Worm (Caenorhabditis elegans) whole organism, late embryonic: ENCODE measurements around the gene nhr-123.

Source experiments
- F13H6.1 ChIP-seq: sonication (generic microtip); optimal IDR thresholded peaks from 2 replicates; lab custom pipeline; 2016; ENCODE audit warnings: missing genetic modification characterization, missing compliant biosample characterization
- K02D7.2 ChIP-seq: sonication (generic microtip); optimal IDR thresholded peaks from 2 replicates; lab custom pipeline; 2017; ENCODE audit warnings: mild to moderate bottlenecking, missing genetic modification characterization, missing compliant biosample characterization
- K09A11.1 ChIP-seq: sonication (generic microtip); optimal IDR thresholded peaks from 2 replicates; lab custom pipeline; 2017; ENCODE audit warnings: antibody characterized with exemption, mild to moderate bottlenecking, missing genetic modification characterization, missing compliant biosample characterization; ENCODE audit not compliant: insufficient read depth
- T23F11.4 ChIP-seq: fragments of 200-800 bp; sonication (Bioruptor generic); optimal IDR thresholded peaks from 2 replicates; lab custom pipeline; 2018; ENCODE audit warnings: mild to moderate bottlenecking, missing genetic modification characterization, missing compliant biosample characterization
- Y22D7AL.16 ChIP-seq: sonication (generic microtip); optimal IDR thresholded peaks from 2 replicates; lab custom pipeline; 2016; ENCODE audit warnings: missing genetic modification characterization, missing compliant biosample characterization
- ahr-1 ChIP-seq: sonication (generic microtip); optimal IDR thresholded peaks from 2 replicates; lab custom pipeline; 2016; ENCODE audit warnings: missing genetic modification characterization, missing compliant biosample characterization
- ama-1 ChIP-seq: fragments of 150-350 bp; optimal IDR thresholded peaks from 2 replicates; lab custom pipeline; 2014
- ceh-2 ChIP-seq: sonication (generic microtip); optimal IDR thresholded peaks from 2 replicates; lab custom pipeline; 2016; ENCODE audit warnings: missing genotype, missing genetic modification characterization, missing compliant biosample characterization
- ceh-24 ChIP-seq: sonication (generic microtip); optimal IDR thresholded peaks from 2 replicates; lab custom pipeline; 2016; ENCODE audit warnings: mild to moderate bottlenecking, missing genetic modification characterization, missing compliant biosample characterization
- ceh-30 ChIP-seq: fragments of 150-350 bp; optimal IDR thresholded peaks from 2 replicates; lab custom pipeline; 2014; ENCODE audit warnings: missing biosample characterization, missing genetic modification characterization
- ceh-34 ChIP-seq: sonication (generic microtip); optimal IDR thresholded peaks from 2 replicates; lab custom pipeline; 2016; ENCODE audit warnings: mild to moderate bottlenecking, missing genetic modification characterization, missing compliant biosample characterization
- ceh-48 ChIP-seq: sonication (generic microtip); optimal IDR thresholded peaks from 2 replicates; lab custom pipeline; 2016; ENCODE audit warnings: missing genetic modification characterization, inconsistent platforms, missing compliant biosample characterization
- che-1 ChIP-seq: sonication (generic microtip); optimal IDR thresholded peaks from 2 replicates; lab custom pipeline; 2016; ENCODE audit warnings: mild to moderate bottlenecking, missing genetic modification characterization, missing compliant biosample characterization
- dmd-4 ChIP-seq: sonication (generic microtip); optimal IDR thresholded peaks from 2 replicates; lab custom pipeline; 2016; ENCODE audit warnings: borderline replicate concordance, missing genetic modification characterization, missing compliant biosample characterization
- elt-2 ChIP-seq: sonication (generic microtip); optimal IDR thresholded peaks from 2 replicates; lab custom pipeline; 2016; ENCODE audit warnings: missing genetic modification reagents, missing genetic modification characterization, missing compliant biosample characterization
- elt-4 ChIP-seq: sonication (generic microtip); optimal IDR thresholded peaks from 2 replicates; lab custom pipeline; 2016; ENCODE audit warnings: missing genetic modification characterization, missing compliant biosample characterization
- fax-1 ChIP-seq: sonication (generic microtip); optimal IDR thresholded peaks from 2 replicates; lab custom pipeline; 2016; ENCODE audit warnings: missing genotype, missing genetic modification characterization, missing compliant biosample characterization
- fkh-6 ChIP-seq: sonication (generic microtip); optimal IDR thresholded peaks from 2 replicates; lab custom pipeline; 2016; ENCODE audit warnings: missing genetic modification characterization, missing compliant biosample characterization
- gmeb-2 ChIP-seq: sonication (generic microtip); optimal IDR thresholded peaks from 2 replicates; lab custom pipeline; 2016; ENCODE audit warnings: missing genetic modification characterization, inconsistent platforms, missing compliant biosample characterization
- hlh-15 ChIP-seq: sonication (generic microtip); optimal IDR thresholded peaks from 2 replicates; lab custom pipeline; 2016; ENCODE audit warnings: missing genetic modification characterization, missing compliant biosample characterization
- hlh-6 ChIP-seq: sonication (generic microtip); optimal IDR thresholded peaks from 2 replicates; lab custom pipeline; 2016; ENCODE audit warnings: missing genotype, missing genetic modification characterization, missing compliant biosample characterization
- hlh-8 ChIP-seq: sonication (generic microtip); optimal IDR thresholded peaks from 2 replicates; lab custom pipeline; 2016; ENCODE audit warnings: missing genotype, missing genetic modification characterization, missing compliant biosample characterization
- lin-11 ChIP-seq: fragments of 200-800 bp; sonication (Bioruptor generic); optimal IDR thresholded peaks from 2 replicates; lab custom pipeline; 2018; ENCODE audit warnings: mild to moderate bottlenecking, missing genetic modification characterization, missing compliant biosample characterization
- nfya-1 ChIP-seq: sonication (generic microtip); optimal IDR thresholded peaks from 2 replicates; lab custom pipeline; 2017; ENCODE audit warnings: missing genetic modification characterization, mild to moderate bottlenecking, missing compliant biosample characterization, antibody characterized with exemption, moderate library complexity
- npax-4 ChIP-seq: sonication (generic microtip); optimal IDR thresholded peaks from 2 replicates; lab custom pipeline; 2016; ENCODE audit warnings: missing genetic modification characterization, missing compliant biosample characterization
- odd-2 ChIP-seq: sonication (generic microtip); optimal IDR thresholded peaks from 2 replicates; lab custom pipeline; 2017; ENCODE audit warnings: antibody characterized with exemption, mild to moderate bottlenecking, missing genetic modification characterization, missing compliant biosample characterization
- pat-9 ChIP-seq: fragments of 200-800 bp; sonication (Bioruptor generic); optimal IDR thresholded peaks from 2 replicates; lab custom pipeline; 2018; ENCODE audit warnings: mild to moderate bottlenecking, missing genetic modification characterization, moderate library complexity, missing compliant biosample characterization
- pha-2 ChIP-seq: sonication (generic microtip); optimal IDR thresholded peaks from 2 replicates; lab custom pipeline; 2017; ENCODE audit warnings: mild to moderate bottlenecking, missing genetic modification characterization, missing compliant biosample characterization
- pqm-1 ChIP-seq: sonication (generic microtip); optimal IDR thresholded peaks from 2 replicates; lab custom pipeline; 2016; ENCODE audit warnings: missing genetic modification characterization, missing compliant biosample characterization
- ref-2 ChIP-seq: sonication (generic microtip); optimal IDR thresholded peaks from 2 replicates; lab custom pipeline; 2016; ENCODE audit warnings: missing genetic modification characterization, missing compliant biosample characterization
- rnt-1 ChIP-seq: sonication (generic microtip); optimal IDR thresholded peaks from 2 replicates; lab custom pipeline; 2016; ENCODE audit warnings: missing genetic modification characterization, missing compliant biosample characterization
- sox-4 ChIP-seq: sonication (generic microtip); optimal IDR thresholded peaks from 2 replicates; lab custom pipeline; 2017; ENCODE audit warnings: mild to moderate bottlenecking, missing genetic modification characterization, inconsistent platforms, missing compliant biosample characterization
- syd-9 ChIP-seq: sonication (generic microtip); optimal IDR thresholded peaks from 2 replicates; lab custom pipeline; 2016; ENCODE audit warnings: mild to moderate bottlenecking, missing genetic modification characterization, moderate library complexity, missing compliant biosample characterization
- ttx-3 ChIP-seq: sonication (generic microtip); optimal IDR thresholded peaks from 2 replicates; lab custom pipeline; 2016; ENCODE audit warnings: missing genetic modification reagents, missing genetic modification characterization, missing compliant biosample characterization
- zip-5 ChIP-seq: sonication (generic microtip); optimal IDR thresholded peaks from 2 replicates; lab custom pipeline; 2016; ENCODE audit warnings: missing genetic modification characterization, missing compliant biosample characterization

The nhr-123 gene

DNA sequence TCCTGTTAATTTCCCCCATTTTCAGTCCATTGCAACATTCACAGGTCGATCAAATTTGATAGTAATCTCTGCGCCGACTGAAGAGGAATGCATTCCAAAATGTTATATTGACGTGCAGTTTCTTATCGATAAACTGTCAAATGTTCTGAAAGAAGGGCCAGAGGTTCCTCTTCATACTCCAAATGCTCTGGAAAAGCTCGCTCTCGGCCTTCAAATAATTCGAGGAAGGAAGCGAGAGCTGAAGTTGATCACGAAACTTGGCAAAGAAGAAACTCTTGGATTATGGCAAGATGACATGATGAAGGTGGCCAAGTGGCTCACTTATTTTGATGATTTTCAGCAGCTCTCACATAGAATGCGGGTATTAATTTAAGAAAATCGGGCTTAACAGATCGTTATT, 27.8 kb downstream of the nhr-123 start:
- no peak for TF ChIP-seq npax-4 (tag; lab: Kevin White, UChicago)
- no peak for TF ChIP-seq T23F11.4
- no peak for TF ChIP-seq ref-2 (tag; lab: Kevin White, UChicago)
- no peak for TF ChIP-seq hlh-6 (tag; lab: Kevin White, UChicago)
- TF ChIP-seq elt-4: no peak
- TF ChIP-seq ama-1 (lab: Kevin White, UChicago): no peak
- no peak for TF ChIP-seq fkh-6 (tag; lab: Kevin White, UChicago)
- no peak for TF ChIP-seq K02D7.2 (tag; lab: Kevin White, UChicago)
- TF ChIP-seq fax-1 (tag; lab: Kevin White, UChicago): no peak
- no peak for TF ChIP-seq ahr-1 (tag; lab: Kevin White, UChicago)
- TF ChIP-seq che-1 (tag; lab: Kevin White, UChicago): no peak

DNA sequence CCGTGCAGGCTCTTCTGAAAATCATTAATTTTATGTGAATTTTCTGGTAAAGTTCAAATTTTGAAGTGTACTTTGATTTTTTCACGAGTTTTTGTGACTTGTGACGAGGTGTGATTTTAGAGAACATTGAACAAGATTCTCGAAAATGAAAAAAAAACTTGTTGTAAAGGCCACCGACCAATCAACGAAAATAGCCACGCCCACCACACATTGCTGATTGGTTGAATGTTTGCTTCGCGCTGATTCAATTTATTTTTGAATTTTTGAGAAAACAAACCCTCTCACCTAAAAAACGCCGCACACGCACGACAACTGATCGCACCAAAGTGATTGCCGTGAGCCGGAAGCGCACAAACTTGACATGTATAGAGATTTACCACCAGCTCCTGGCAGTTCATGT, 31.6 kb downstream of the nhr-123 start:
- TF ChIP-seq che-1 (tag; lab: Kevin White, UChicago): no peak
- TF ChIP-seq nfya-1 (tag; lab: Kevin White, UChicago): peak; percentile 34
- no peak for TF ChIP-seq ref-2 (tag; lab: Kevin White, UChicago)
- TF ChIP-seq, all 69 proteins: peak for 1

DNA sequence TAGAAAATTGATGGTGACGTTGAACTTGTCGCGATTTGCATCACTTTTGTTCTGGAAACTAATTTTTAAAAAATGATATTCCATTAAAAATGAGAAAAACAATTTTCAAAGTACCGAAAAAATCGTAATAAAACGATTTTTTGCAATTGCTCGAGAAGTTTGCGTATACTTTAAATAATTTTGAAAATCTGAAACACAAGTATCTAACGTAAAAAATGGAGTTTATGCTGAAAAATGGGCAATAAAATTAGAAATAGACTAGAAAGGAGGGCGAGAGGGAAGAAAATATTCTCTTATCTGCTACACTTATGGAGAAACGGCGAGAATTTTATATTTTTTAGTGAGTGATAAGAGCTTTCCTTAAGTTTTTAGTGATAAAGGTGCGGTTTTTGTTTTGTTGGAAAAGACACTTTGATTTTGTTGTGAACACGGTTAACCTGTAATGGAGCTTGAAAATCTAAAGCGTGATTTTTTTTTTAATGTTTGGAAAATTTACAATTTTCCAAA, 32.1 kb downstream of the nhr-123 start, which contains the start of gene nhr-130:
TSS of gene nhr-130 (minus strand) at position 51 of the 507 bp plus-strand sequence.
- TF ChIP-seq sox-4: no peak
- TF ChIP-seq odd-2 (tag; lab: Kevin White, UChicago): no peak
- TF ChIP-seq elt-2: peak; percentile 59
- TF ChIP-seq hlh-8 (tag; lab: Kevin White, UChicago): no peak

DNA sequence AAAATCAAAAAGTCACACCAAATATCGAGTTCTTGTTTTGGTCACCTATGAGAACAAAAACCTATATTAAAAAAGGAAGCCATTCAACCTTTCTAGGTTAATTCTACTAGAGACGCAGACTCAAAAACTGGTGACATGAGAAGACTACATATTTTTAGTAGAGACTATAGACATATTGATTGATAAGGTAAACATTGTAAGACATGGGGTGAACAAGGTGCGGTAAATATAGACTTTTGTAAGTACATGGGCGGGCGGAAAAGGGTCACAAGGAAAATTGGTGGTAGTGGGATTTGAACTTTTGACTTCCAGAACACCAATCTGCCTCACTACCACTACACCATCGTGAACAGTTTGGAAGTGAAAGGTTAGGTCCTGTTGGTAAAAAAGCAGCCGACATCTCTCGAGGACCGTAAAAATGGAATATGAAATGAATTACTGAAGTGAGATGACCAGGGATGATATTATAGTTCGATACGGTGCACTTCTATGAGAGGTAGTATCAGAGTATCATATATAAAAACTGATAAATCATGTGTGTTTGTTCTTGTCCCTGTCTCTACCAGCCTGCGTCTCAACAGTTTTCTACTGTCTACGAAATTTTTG, 33.1 kb downstream of the nhr-123 start, which contains the start of gene nhr-212:
TSS of gene nhr-212 (plus strand) at position 573 of the 606 bp plus-strand sequence.
- TF ChIP-seq hlh-15 (tag; lab: Kevin White, UChicago) (no peak), zip-5 (tag; lab: Kevin White, UChicago) (no peak), sox-4 (no peak), ceh-24 (tag; lab: Kevin White, UChicago) (no peak), rnt-1 (no peak), lin-11 (tag; lab: Kevin White, UChicago) (no peak), odd-2 (tag; lab: Kevin White, UChicago) (no peak), elt-4 (no peak), pha-2 (tag; lab: Kevin White, UChicago) (no peak), hlh-8 (tag; lab: Kevin White, UChicago) (no peak), K02D7.2 (tag; lab: Kevin White, UChicago) (no peak), ttx-3 (tag; lab: Kevin White, UChicago) (no peak), ceh-34 (tag; lab: Kevin White, UChicago) (no peak), gmeb-2 (no peak), K09A11.1 (tag; lab: Kevin White, UChicago) (no peak), pat-9 (tag; lab: Kevin White, UChicago) (no peak), nfya-1 (tag; lab: Kevin White, UChicago) (no peak), ceh-30 (tag; lab: Kevin White, UChicago) (no peak), Y22D7AL.16 (tag; lab: Kevin White, UChicago) (no peak)

DNA sequence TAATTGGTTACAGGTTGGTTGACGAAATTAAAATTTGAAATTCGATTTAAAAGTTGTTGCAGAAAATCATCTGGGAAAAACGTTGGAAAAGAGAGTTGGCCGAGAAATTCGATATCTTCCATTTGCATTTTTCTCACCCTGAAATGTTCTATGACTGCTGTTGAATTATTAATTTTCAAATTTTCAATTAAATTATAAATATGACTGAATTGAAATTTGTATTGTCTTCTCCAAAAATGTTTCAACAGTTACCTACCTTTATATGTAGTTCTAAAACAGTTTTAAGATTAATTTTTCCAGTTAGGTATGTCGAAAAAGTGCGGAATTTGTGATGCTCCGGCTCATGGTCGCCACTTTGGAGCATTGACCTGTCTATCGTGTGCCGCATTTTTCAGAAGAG, 35.4 kb downstream of the nhr-123 start, which contains the start of gene nhr-211:
TSS of gene nhr-211 (plus strand) at position 301 of the 400 bp plus-strand sequence.
- no peak for TF ChIP-seq nfya-1 (tag; lab: Kevin White, UChicago)
- TF ChIP-seq ceh-30 (tag; lab: Kevin White, UChicago): no peak
- TF ChIP-seq rnt-1: no peak
- no peak for TF ChIP-seq elt-4
- TF ChIP-seq F13H6.1 (tag; lab: Kevin White, UChicago): no peak
- no peak for TF ChIP-seq pat-9 (tag; lab: Kevin White, UChicago)
- TF ChIP-seq ceh-2 (tag; lab: Kevin White, UChicago): no peak
- TF ChIP-seq dmd-4: no peak
- no peak for TF ChIP-seq ceh-48
- no peak for TF ChIP-seq syd-9
- no peak for TF ChIP-seq pqm-1 (tag; lab: Kevin White, UChicago)
